Worm (Caenorhabditis elegans) whole organism, midembryonic: ENCODE data around the gene R10E4.7.

Experiments used
- T22C8.4 ChIP-seq: fragments of 200-800 bp; sonication (Bioruptor generic); IDR thresholded peaks from 2 replicates; pipeline ENCODE4 v1.3.6; 2022; ENCODE audit warnings: missing genetic modification characterization, missing compliant biosample characterization
- cog-1 ChIP-seq: sonication (generic microtip); optimal IDR thresholded peaks from 2 replicates; lab custom pipeline; 2016; ENCODE audit warnings: missing genetic modification characterization, missing compliant biosample characterization
- flt-1 ChIP-seq: fragments of 200-800 bp; sonication (Bioruptor generic); IDR thresholded peaks from 2 replicates; pipeline ENCODE4 v1.3.6; 2022; ENCODE audit warnings: missing genetic modification characterization, missing compliant biosample characterization
- ref-1 ChIP-seq: fragments of 200-800 bp; sonication (Bioruptor generic); conservative IDR thresholded peaks from 2 replicates; pipeline ENCODE4 v1.3.6; 2022; ENCODE audit warnings: missing genetic modification reagents, missing genetic modification characterization, missing compliant biosample characterization
- tab-1 ChIP-seq: fragments of 200-800 bp; sonication (Bioruptor generic); IDR thresholded peaks from 2 replicates; pipeline ENCODE4 v1.3.6; 2022; ENCODE audit warnings: missing genetic modification characterization, missing compliant biosample characterization
- ztf-29 ChIP-seq: fragments of 200-800 bp; sonication (Bioruptor generic); IDR thresholded peaks from 2 replicates; pipeline ENCODE4 v1.3.6; 2022; ENCODE audit warnings: missing genetic modification reagents, missing genetic modification characterization, missing compliant biosample characterization

DNA sequence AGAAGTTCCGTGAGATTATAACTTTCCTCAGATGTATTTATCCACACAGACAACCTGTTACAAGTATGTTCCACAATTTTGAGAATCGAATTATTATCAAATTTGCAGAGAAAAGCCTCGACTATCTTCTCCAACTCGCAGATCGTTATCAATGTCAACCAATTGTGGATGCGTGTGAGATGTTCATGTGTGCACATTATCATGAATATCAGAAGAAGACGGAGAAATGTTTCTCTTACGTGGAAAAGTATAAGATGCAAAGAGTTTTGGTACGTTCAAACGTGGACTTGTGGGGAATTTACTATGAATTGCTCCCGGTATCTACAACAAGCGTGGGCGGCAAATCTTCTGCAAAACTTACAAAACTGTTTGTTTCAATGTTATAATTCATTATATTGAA, 23.6 kb upstream of the R10E4.7 start:
- TF ChIP-seq ref-1 (GFP tag; lab: Robert Waterston, UW) (no peak), ztf-29 (GFP tag; lab: Robert Waterston, UW) (no peak), tab-1 (GFP tag; lab: Robert Waterston, UW) (no peak), T22C8.4 (GFP tag; lab: Robert Waterston, UW) (no peak), cog-1 (tag; lab: Kevin White, UChicago) (no peak), flt-1 (no peak)
